Fruit fly (Drosophila melanogaster): ENCODE results near the gene CG1092.

- TF ChIP-seq CG8478 (optimal IDR thresholded peaks at IDR 0.05): no peak
- TF ChIP-seq CTCF (optimal IDR thresholded peaks at IDR 0.05): peak; percentile 59 to 60
Measured at dm6 chr3R:4220780-4221179, 45.8 kb upstream of the CG1092 start.
